Worm (Caenorhabditis elegans) whole organism, late embryonic: ENCODE results near the gene cki-1.

Experiments
- F13H6.1 ChIP-seq: sonication (generic microtip); optimal IDR thresholded peaks from 2 replicates; lab custom pipeline; 2016; ENCODE audit warnings: missing genetic modification characterization, missing compliant biosample characterization
- ahr-1 ChIP-seq: sonication (generic microtip); optimal IDR thresholded peaks from 2 replicates; lab custom pipeline; 2016; ENCODE audit warnings: missing genetic modification characterization, missing compliant biosample characterization
- dve-1 ChIP-seq: sonication (generic microtip); optimal IDR thresholded peaks from 2 replicates; lab custom pipeline; 2017; ENCODE audit warnings: antibody characterized with exemption, mild to moderate bottlenecking, missing genetic modification characterization, missing compliant biosample characterization
- hlh-8 ChIP-seq: sonication (generic microtip); optimal IDR thresholded peaks from 2 replicates; lab custom pipeline; 2016; ENCODE audit warnings: missing genotype, missing genetic modification characterization, missing compliant biosample characterization
- nfya-1 ChIP-seq: sonication (generic microtip); optimal IDR thresholded peaks from 2 replicates; lab custom pipeline; 2017; ENCODE audit warnings: missing genetic modification characterization, mild to moderate bottlenecking, missing compliant biosample characterization, antibody characterized with exemption, moderate library complexity
- nhr-11 ChIP-seq: fragments of 150-350 bp; optimal IDR thresholded peaks from 2 replicates; lab custom pipeline; 2014; ENCODE audit warnings: missing biosample characterization, missing genetic modification characterization
- npax-4 ChIP-seq: sonication (generic microtip); optimal IDR thresholded peaks from 2 replicates; lab custom pipeline; 2016; ENCODE audit warnings: missing genetic modification characterization, missing compliant biosample characterization
- pha-4 ChIP-seq: fragments of 150-350 bp; optimal IDR thresholded peaks from 2 replicates; lab custom pipeline; 2018; ENCODE audit warnings: missing biosample characterization, missing genetic modification reagents, missing genetic modification characterization
- unc-55 ChIP-seq: sonication (generic microtip); optimal IDR thresholded peaks from 2 replicates; lab custom pipeline; 2017; ENCODE audit warnings: missing biosample characterization, missing genetic modification reagents, missing genetic modification characterization
- unc-86 ChIP-seq: sonication (generic microtip); optimal IDR thresholded peaks from 2 replicates; lab custom pipeline; 2016; ENCODE audit warnings: missing genetic modification characterization, missing compliant biosample characterization

- no peak for TF ChIP-seq F13H6.1 (tag; lab: Kevin White, UChicago)
- TF ChIP-seq unc-86 (tag; lab: Kevin White, UChicago), result no peak
- TF ChIP-seq dve-1 (tag; lab: Kevin White, UChicago), result no peak
- no peak for TF ChIP-seq hlh-8 (tag; lab: Kevin White, UChicago)
- TF ChIP-seq npax-4 (tag; lab: Kevin White, UChicago), result no peak
- TF ChIP-seq pha-4 (tag; lab: Kevin White, UChicago), result no peak
- no peak for TF ChIP-seq nhr-11
- no peak for TF ChIP-seq unc-55 (GFP tag; lab: Kevin White, UChicago)
- TF ChIP-seq ahr-1 (tag; lab: Kevin White, UChicago), result no peak
- TF ChIP-seq nfya-1 (tag; lab: Kevin White, UChicago), result no peak
Observed at ce11 chrII:7835314-7835713, 24.3 kb downstream of the cki-1 start, which contains the start of gene cex-2.
